Worm (Caenorhabditis elegans): Measurements from ENCODE around the gene C02H6.1.

DNA sequence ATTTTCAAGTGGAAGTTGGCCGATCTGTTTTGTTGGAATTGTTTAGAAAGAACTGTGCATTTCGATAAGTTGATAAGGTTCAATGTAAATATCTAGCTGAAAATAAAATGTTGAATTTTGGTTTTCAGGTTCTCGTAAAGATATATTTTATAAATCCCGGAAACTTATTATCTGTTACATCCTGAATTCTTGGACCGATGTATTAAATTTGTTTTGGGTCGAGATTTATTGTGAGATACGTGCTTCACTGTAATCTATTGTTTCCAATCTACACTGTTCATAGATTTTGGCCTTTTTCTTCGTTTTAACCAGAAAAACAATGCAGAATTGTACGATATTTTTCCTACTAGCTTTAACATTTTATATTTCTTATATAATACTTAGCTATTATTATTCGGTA lies 32.5 kb downstream of the C02H6.1 start, which contains the start of gene C03G6.6:
- TF ChIP-seq nhr-67 (tag; optimal IDR thresholded peaks at IDR 0.05) (no peak), unc-39 (tag; optimal IDR thresholded peaks at IDR 0.05) (no peak), hmg-11 (tag; optimal IDR thresholded peaks at IDR 0.05) (no peak)

All from whole organism, L3 larva.